Worm (Caenorhabditis elegans): Measurements from ENCODE around the gene Y38E10A.14.

DNA sequence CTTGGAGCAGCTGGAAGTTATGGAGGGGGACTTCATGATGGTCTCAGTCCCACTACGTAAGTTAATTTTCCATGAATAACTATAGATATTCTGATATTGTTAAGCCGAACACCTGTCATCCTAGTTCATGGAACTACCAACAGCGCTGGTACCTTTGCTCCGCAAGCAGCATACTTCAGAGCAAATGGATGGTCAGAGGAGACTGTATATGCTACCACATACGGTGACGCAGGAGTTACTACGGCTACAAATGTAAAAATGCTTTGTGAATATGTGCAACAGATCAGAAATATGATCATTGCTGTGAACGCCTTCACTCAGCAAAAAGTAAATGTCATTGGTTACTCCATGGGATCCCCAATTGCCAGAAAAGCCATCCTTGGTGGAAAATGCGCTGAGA, 18.2 kb downstream of the Y38E10A.14 start:
- TF ChIP-seq nhr-12 (tag; optimal IDR thresholded peaks at IDR 0.05) (no peak), unc-130 (tag; optimal IDR thresholded peaks at IDR 0.05) (no peak), unc-86 (tag; optimal IDR thresholded peaks at IDR 0.05) (no peak)

All from whole organism, L1 larva.